Worm (Caenorhabditis elegans) whole organism, L3 larva: ENCODE results near the gene clec-54.

ENCODE experiments used
- nhr-76 ChIP-seq: fragments of 150-350 bp; sonication (generic microtip); optimal IDR thresholded peaks from 5 replicates; lab custom pipeline; 2014; ENCODE audit warnings: missing biosample characterization, missing genetic modification characterization
- unc-62 ChIP-seq: fragments of 150-350 bp; sonication (generic microtip); optimal IDR thresholded peaks from 4 replicates; lab custom pipeline; 2014; ENCODE audit warnings: missing biosample characterization, missing genetic modification reagents, missing genetic modification characterization

DNA sequence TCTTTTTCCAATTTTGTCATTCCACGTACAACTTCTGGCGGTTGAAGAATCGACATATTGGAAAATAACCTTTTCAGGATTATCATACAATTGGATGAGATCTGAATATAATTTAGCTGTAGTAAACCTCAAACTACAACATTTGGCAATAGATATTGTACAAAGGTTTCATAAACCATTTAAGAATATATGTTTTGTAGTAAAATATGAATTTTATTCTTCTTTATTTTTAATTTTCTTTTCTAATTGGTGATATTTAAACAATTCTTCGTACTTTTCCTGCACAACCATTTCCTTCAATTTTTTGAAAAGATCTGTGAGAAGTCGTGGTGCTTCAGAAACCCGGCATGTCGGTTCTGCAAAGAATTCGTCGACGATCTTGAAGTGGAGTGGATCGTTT, 44.3 kb downstream of the clec-54 start, which contains the start of gene C53A5.17:
- TF ChIP-seq nhr-76 (tag; lab: Kevin White, UChicago) (no peak), unc-62 (GFP tag; lab: Kevin White, UChicago) (no peak)
